Worm (Caenorhabditis elegans) whole organism, L1 larva: Measurements from ENCODE around the gene attf-2.

ENCODE experiments used
- C04F5.9 ChIP-seq: sonication (generic microtip); optimal IDR thresholded peaks from 2 replicates; lab custom pipeline; 2016; ENCODE audit warnings: missing genetic modification characterization, missing compliant biosample characterization
- C34B4.2 ChIP-seq: sonication (generic microtip); optimal IDR thresholded peaks from 2 replicates; lab custom pipeline; 2017; ENCODE audit warnings: mild to moderate bottlenecking, missing genetic modification characterization, missing compliant biosample characterization
- F16B12.6 ChIP-seq: fragments of 150-350 bp; optimal IDR thresholded peaks from 2 replicates; lab custom pipeline; 2014; ENCODE audit warnings: missing biosample characterization, missing genetic modification characterization
- aha-1 ChIP-seq: fragments of 150-350 bp; optimal IDR thresholded peaks from 2 replicates; lab custom pipeline; 2014; ENCODE audit warnings: missing biosample characterization, missing genetic modification characterization
- alr-1 ChIP-seq: fragments of 200-800 bp; sonication (Bioruptor generic); optimal IDR thresholded peaks from 2 replicates; lab custom pipeline; 2018; ENCODE audit warnings: borderline replicate concordance, mild to moderate bottlenecking, missing genetic modification characterization, missing compliant biosample characterization
- blmp-1 ChIP-seq: fragments of 150-350 bp; optimal IDR thresholded peaks from 2 replicates; lab custom pipeline; 2014; ENCODE audit warnings: missing biosample characterization, missing genetic modification characterization
- ceh-63 ChIP-seq: fragments of 200-800 bp; sonication (Bioruptor generic); optimal IDR thresholded peaks from 2 replicates; lab custom pipeline; 2018; ENCODE audit warnings: mild to moderate bottlenecking, missing genetic modification characterization, missing compliant biosample characterization
- ceh-8 ChIP-seq: fragments of 200-800 bp; sonication (Bioruptor generic); optimal IDR thresholded peaks from 2 replicates; lab custom pipeline; 2018; ENCODE audit warnings: mild to moderate bottlenecking, missing genetic modification characterization, moderate library complexity, missing compliant biosample characterization
- ceh-82 ChIP-seq, 3 experiments: fragments of 150-350 bp in 1 of 3; sonication (generic microtip) in 2 of 3; optimal IDR thresholded peaks; 2 replicates each; lab custom pipeline; 2014 to 2017; ENCODE audit warnings: missing biosample characterization in 3 of 3, missing genetic modification characterization in 3 of 3
- ceh-88 ChIP-seq: fragments of 200-800 bp; sonication (Bioruptor generic); IDR thresholded peaks from 2 replicates; pipeline ENCODE4 v1.3.6; 2022; ENCODE audit warnings: missing genetic modification characterization, missing compliant biosample characterization
- ceh-90 ChIP-seq: sonication (generic microtip); optimal IDR thresholded peaks from 2 replicates; lab custom pipeline; 2016; ENCODE audit warnings: missing genetic modification characterization, missing compliant biosample characterization
- dpl-1 ChIP-seq, 3 experiments: fragments of 150-350 bp in 2 of 3; sonication (generic microtip) in 1 of 3; optimal IDR thresholded peaks; 2 replicates each; lab custom pipeline; 2014 to 2017; ENCODE audit warnings: missing biosample characterization in 3 of 3, missing genetic modification characterization in 3 of 3, missing genetic modification reagents in 3 of 3
- dsc-1 ChIP-seq: sonication (generic microtip); optimal IDR thresholded peaks from 2 replicates; lab custom pipeline; 2016; ENCODE audit warnings: mild to moderate bottlenecking, missing genetic modification characterization, missing compliant biosample characterization
- efl-1 ChIP-seq, 4 experiments: fragments of 150-350 bp; optimal IDR thresholded peaks in 3 of 4; peaks in 1 of 4; 1 replicate in 1 of 4; 2 replicates in 3 of 4; lab custom pipeline; 2014; ENCODE audit warnings: missing biosample characterization in 2 of 4, missing genetic modification characterization in 2 of 4, missing genetic modification reagents in 2 of 4
- elt-3 ChIP-seq, 6 experiments: fragments of 150-350 bp in 1 of 6; sonication (generic microtip); optimal IDR thresholded peaks; 2 replicates each; lab custom pipeline; 2017 to 2018; ENCODE audit warnings: missing biosample characterization in 6 of 6, missing genetic modification characterization in 6 of 6, inconsistent platforms in 1 of 6
- ets-5 ChIP-seq: fragments of 200-800 bp; sonication (Bioruptor generic); IDR thresholded peaks from 2 replicates; pipeline ENCODE4 v1.3.6; 2022; ENCODE audit warnings: missing genetic modification characterization, missing compliant biosample characterization
- fkh-10 ChIP-seq: sonication (generic microtip); optimal IDR thresholded peaks from 2 replicates; lab custom pipeline; 2017; ENCODE audit warnings: missing biosample characterization, missing genetic modification reagents, missing genetic modification characterization
- fkh-8 ChIP-seq: sonication (generic microtip); optimal IDR thresholded peaks from 2 replicates; lab custom pipeline; 2016; ENCODE audit warnings: mild to moderate bottlenecking, missing genetic modification characterization, missing compliant biosample characterization
- grh-1 ChIP-seq: fragments of 200-800 bp; sonication (Bioruptor generic); IDR thresholded peaks from 2 replicates; pipeline ENCODE4 v1.3.6; 2022; ENCODE audit warnings: missing genetic modification reagents, missing genetic modification characterization, missing compliant biosample characterization
- hlh-17 ChIP-seq: fragments of 200-800 bp; sonication (Bioruptor generic); optimal IDR thresholded peaks from 2 replicates; lab custom pipeline; 2018; ENCODE audit warnings: missing genetic modification characterization, mild to moderate bottlenecking, missing compliant biosample characterization, moderate library complexity, borderline replicate concordance
- hlh-4 ChIP-seq: sonication (generic microtip); optimal IDR thresholded peaks from 2 replicates; lab custom pipeline; 2016; ENCODE audit warnings: mild to moderate bottlenecking, missing genetic modification characterization, missing compliant biosample characterization
- hpl-2 ChIP-seq: fragments of 150-350 bp; optimal IDR thresholded peaks from 2 replicates; lab custom pipeline; 2014; ENCODE audit warnings: missing biosample characterization, missing genetic modification reagents, missing genetic modification characterization
- isw-1 ChIP-seq: fragments of 200-800 bp; sonication (Bioruptor generic); IDR thresholded peaks from 2 replicates; pipeline ENCODE4 v1.3.6; 2022; ENCODE audit warnings: missing genetic modification characterization, missing compliant biosample characterization
- jun-1 ChIP-seq: fragments of 150-350 bp; optimal IDR thresholded peaks from 2 replicates; lab custom pipeline; 2014; ENCODE audit warnings: missing biosample characterization, missing genetic modification reagents, missing genetic modification characterization
- lin-14 ChIP-seq: fragments of 200-800 bp; sonication (Bioruptor generic); optimal IDR thresholded peaks from 2 replicates; lab custom pipeline; 2018; ENCODE audit warnings: mild to moderate bottlenecking, missing genetic modification characterization, moderate library complexity, missing compliant biosample characterization
- lin-15B ChIP-seq: fragments of 150-350 bp; sonication (generic microtip); optimal IDR thresholded peaks from 3 replicates; lab custom pipeline; 2014; ENCODE audit warnings: missing biosample characterization, missing genetic modification characterization
- lin-35 ChIP-seq, 2 experiments: fragments of 150-350 bp; optimal IDR thresholded peaks; 2 replicates each; lab custom pipeline; 2014; ENCODE audit warnings: missing biosample characterization in 2 of 2, missing genetic modification characterization in 2 of 2, missing genetic modification reagents in 2 of 2
- mdl-1 ChIP-seq, 2 experiments: fragments of 150-350 bp; optimal IDR thresholded peaks; 2 replicates each; lab custom pipeline; 2014 to 2017; ENCODE audit warnings: missing biosample characterization in 2 of 2, missing genetic modification characterization in 2 of 2, inconsistent platforms in 1 of 2
- mef-2 ChIP-seq: fragments of 150-350 bp; optimal IDR thresholded peaks from 2 replicates; lab custom pipeline; 2014; ENCODE audit warnings: missing biosample characterization, missing genetic modification characterization
- nhr-11 ChIP-seq: fragments of 150-350 bp; optimal IDR thresholded peaks from 2 replicates; lab custom pipeline; 2014; ENCODE audit warnings: missing biosample characterization, missing genetic modification characterization
- nhr-12 ChIP-seq: sonication (generic microtip); optimal IDR thresholded peaks from 2 replicates; lab custom pipeline; 2017; ENCODE audit warnings: missing biosample characterization, missing genetic modification characterization
- nhr-20 ChIP-seq: sonication (generic microtip); optimal IDR thresholded peaks from 2 replicates; lab custom pipeline; 2016; ENCODE audit warnings: mild to moderate bottlenecking, missing genetic modification characterization, missing compliant biosample characterization
- nhr-237 ChIP-seq: fragments of 150-350 bp; optimal IDR thresholded peaks from 2 replicates; lab custom pipeline; 2014; ENCODE audit warnings: missing biosample characterization, missing genetic modification characterization
- nhr-28 ChIP-seq: fragments of 150-350 bp; optimal IDR thresholded peaks from 2 replicates; lab custom pipeline; 2014; ENCODE audit warnings: missing biosample characterization, missing genetic modification characterization
- nhr-47 ChIP-seq: sonication (generic microtip); optimal IDR thresholded peaks from 2 replicates; lab custom pipeline; 2016; ENCODE audit warnings: mild to moderate bottlenecking, missing genetic modification characterization, moderate library complexity, missing compliant biosample characterization
- nhr-77 ChIP-seq: fragments of 150-350 bp; optimal IDR thresholded peaks from 2 replicates; lab custom pipeline; 2014; ENCODE audit warnings: missing biosample characterization, missing genetic modification characterization
- pag-3 ChIP-seq: sonication (generic microtip); optimal IDR thresholded peaks from 2 replicates; lab custom pipeline; 2017; ENCODE audit warnings: missing genetic modification characterization, mild to moderate bottlenecking, missing compliant biosample characterization, antibody characterized with exemption, borderline replicate concordance; ENCODE audit not compliant: insufficient read depth
- pqm-1 ChIP-seq: sonication (generic microtip); optimal IDR thresholded peaks from 3 replicates; lab custom pipeline; 2017; ENCODE audit warnings: missing biosample characterization, missing genetic modification characterization
- rnt-1 ChIP-seq: sonication (generic microtip); optimal IDR thresholded peaks from 2 replicates; lab custom pipeline; 2016; ENCODE audit warnings: mild to moderate bottlenecking, missing genetic modification characterization, moderate library complexity, missing compliant biosample characterization
- skn-1 ChIP-seq: fragments of 150-350 bp; optimal IDR thresholded peaks from 2 replicates; lab custom pipeline; 2014; ENCODE audit warnings: missing biosample characterization, missing genetic modification characterization
- snpc-4 ChIP-seq: fragments of 150-350 bp; optimal IDR thresholded peaks from 2 replicates; lab custom pipeline; 2014; ENCODE audit warnings: missing biosample characterization, missing genetic modification characterization
- tbx-2 ChIP-seq: sonication (generic microtip); optimal IDR thresholded peaks from 2 replicates; lab custom pipeline; 2016; ENCODE audit warnings: missing genetic modification characterization, missing compliant biosample characterization
- unc-130 ChIP-seq: fragments of 150-350 bp; optimal IDR thresholded peaks from 2 replicates; lab custom pipeline; 2017; ENCODE audit warnings: missing biosample characterization, missing genetic modification characterization, inconsistent platforms
- unc-30 ChIP-seq: sonication (generic microtip); optimal IDR thresholded peaks from 2 replicates; lab custom pipeline; 2017; ENCODE audit warnings: missing biosample characterization, missing genetic modification characterization
- unc-62 ChIP-seq: fragments of 150-350 bp; optimal IDR thresholded peaks from 2 replicates; lab custom pipeline; 2014; ENCODE audit warnings: missing biosample characterization, missing genetic modification reagents, missing genetic modification characterization
- unc-98 ChIP-seq: fragments of 200-800 bp; sonication (Bioruptor generic); IDR thresholded peaks from 2 replicates; pipeline ENCODE4 v1.3.6; 2022; ENCODE audit warnings: missing genetic modification characterization, missing compliant biosample characterization
- xbp-1 ChIP-seq: sonication (generic microtip); optimal IDR thresholded peaks from 2 replicates; lab custom pipeline; 2016; ENCODE audit warnings: missing genetic modification characterization, missing compliant biosample characterization
- ztf-11 ChIP-seq, 2 experiments: sonication (generic microtip); optimal IDR thresholded peaks; 2 replicates each; lab custom pipeline; 2016 to 2017; ENCODE audit warnings: missing genetic modification characterization in 2 of 2, missing biosample characterization in 1 of 2, missing compliant biosample characterization in 1 of 2

attf-2 gene

DNA sequence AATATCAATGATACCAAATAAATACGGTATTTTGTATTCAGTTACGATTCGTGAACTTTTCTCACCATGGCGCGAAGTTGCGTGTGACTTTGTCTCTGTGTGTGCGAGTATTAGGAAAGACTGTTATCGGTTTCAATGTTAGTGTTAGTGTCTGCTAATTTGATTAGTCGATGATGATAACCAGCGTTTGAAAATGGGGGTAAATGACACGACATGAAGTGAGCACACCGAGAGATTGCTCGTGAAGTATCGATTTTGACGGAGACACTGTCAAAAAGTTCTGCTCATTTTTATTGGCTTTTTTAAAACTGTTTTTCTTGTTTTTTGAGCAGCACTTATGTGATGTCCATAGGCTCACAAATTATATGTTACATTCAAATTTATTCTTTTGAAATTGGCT is 2.5 kb upstream of the attf-2 start (continued):
- no peak for TF ChIP-seq xbp-1 (tag; lab: Kevin White, UChicago)
- no peak for TF ChIP-seq ceh-82 (tag; optimal IDR thresholded peaks at IDR 0.05; lab: Kevin White, UChicago)
- TF ChIP-seq blmp-1 (tag; lab: Kevin White, UChicago): no peak
- TF ChIP-seq skn-1: no peak
- no peak for TF ChIP-seq dsc-1 (tag; lab: Kevin White, UChicago)
- no peak for TF ChIP-seq hlh-17
- TF ChIP-seq mef-2 (tag; lab: Kevin White, UChicago): no peak
- no peak for TF ChIP-seq jun-1
- no peak for TF ChIP-seq rnt-1 (tag; lab: Kevin White, UChicago)
- TF ChIP-seq lin-15B (tag; lab: Kevin White, UChicago): no peak
- TF ChIP-seq lin-14 (GFP tag; lab: Kevin White, UChicago): no peak
- TF ChIP-seq lin-35 (GFP tag; optimal IDR thresholded peaks at IDR 0.05; lab: Kevin White, UChicago): peak in 1 of 2 experiments; percentile 31
- no peak for TF ChIP-seq elt-3 (tag; optimal IDR thresholded peaks at IDR 0.05; lab: Kevin White, UChicago)
- TF ChIP-seq C34B4.2 (tag; lab: Kevin White, UChicago): no peak
- TF ChIP-seq grh-1 (GFP tag; lab: Robert Waterston, UW): no peak
- no peak for TF ChIP-seq hlh-4 (tag; lab: Kevin White, UChicago)
- TF ChIP-seq ceh-8 (GFP tag; lab: Kevin White, UChicago): no peak
- no peak for TF ChIP-seq unc-30
- TF ChIP-seq dpl-1 (GFP tag; optimal IDR thresholded peaks at IDR 0.05; lab: Kevin White, UChicago): no peak
- TF ChIP-seq nhr-11 (tag; lab: Kevin White, UChicago): no peak
- TF ChIP-seq nhr-28 (tag; lab: Kevin White, UChicago): no peak
- TF ChIP-seq snpc-4: no peak
- TF ChIP-seq fkh-8: no peak
- no peak for TF ChIP-seq ceh-63 (GFP tag; lab: Kevin White, UChicago)
- TF ChIP-seq fkh-10 (GFP tag; lab: Kevin White, UChicago): no peak
- TF ChIP-seq ceh-88 (GFP tag; lab: Robert Waterston, UW): no peak
- no peak for TF ChIP-seq nhr-12
- TF ChIP-seq hpl-2: no peak
- TF ChIP-seq ztf-11 (tag; optimal IDR thresholded peaks at IDR 0.05; lab: Kevin White, UChicago): no peak
- TF ChIP-seq ceh-90 (tag; lab: Kevin White, UChicago): no peak

DNA sequence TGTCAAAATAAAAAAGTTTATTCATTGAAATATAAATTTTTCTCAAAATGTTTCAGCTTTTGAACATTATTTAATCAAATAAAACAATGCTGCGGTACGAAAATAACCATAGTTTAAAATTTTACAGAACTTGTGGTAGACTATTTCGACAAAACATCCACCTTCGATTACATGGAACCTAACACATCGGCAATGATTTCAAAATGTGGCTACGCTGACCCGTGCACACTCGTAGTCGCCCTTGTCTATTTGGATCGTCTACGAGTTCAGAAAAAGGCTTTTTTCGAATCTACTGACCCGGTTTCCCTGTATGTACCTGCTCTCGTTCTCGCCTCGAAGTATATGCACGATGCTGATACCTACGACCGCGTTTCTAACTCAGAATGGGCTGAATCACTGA is 1.1 kb upstream of the attf-2 start:
- TF ChIP-seq nhr-237 (tag; lab: Kevin White, UChicago) (no peak), pag-3 (tag; lab: Kevin White, UChicago) (no peak), nhr-47 (tag; lab: Kevin White, UChicago) (no peak), C04F5.9 (no peak)

DNA sequence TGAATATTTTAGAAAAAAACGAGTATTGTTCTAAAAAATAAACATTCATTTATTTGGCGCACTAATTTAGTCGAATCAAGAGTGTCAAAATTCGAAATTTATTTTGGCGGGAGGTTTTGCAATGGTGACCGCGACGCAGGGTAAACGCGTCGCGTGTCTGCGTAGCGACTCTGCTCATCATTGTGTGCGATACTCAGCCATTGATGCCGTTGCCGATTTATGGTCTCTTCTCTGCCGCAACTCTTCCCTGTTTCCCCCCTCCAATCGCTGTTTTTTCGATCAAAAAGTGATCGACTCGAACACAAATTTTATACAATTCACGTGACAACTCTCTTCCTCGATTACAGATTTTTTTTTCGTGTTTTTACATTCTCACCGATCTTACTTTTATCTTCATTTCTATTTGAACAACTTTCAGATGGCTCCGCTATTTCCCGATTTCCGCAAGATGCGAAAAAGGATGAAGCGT is 595 bp upstream of the attf-2 start, which contains the start of gene F09G2.2:
F09G2.2 (plus strand) TSS at position 419 of the 469 bp plus-strand sequence.
- TF ChIP-seq mdl-1 (tag; optimal IDR thresholded peaks at IDR 0.05; lab: Kevin White, UChicago) (peak in 1 of 2 experiments; percentile 90), nhr-77 (tag; lab: Kevin White, UChicago) (peak; percentile 86), tbx-2 (peak; percentile 91), efl-1 (optimal IDR thresholded peaks at IDR 0.05; lab: Kevin White, UChicago) (peak; percentile 91), efl-1 (GFP tag; optimal IDR thresholded peaks at IDR 0.05 in 1 of 2; lab: Kevin White, UChicago) (peak; percentile 89 to 99), dsc-1 (tag; lab: Kevin White, UChicago) (peak; percentile 82), elt-3 (tag; optimal IDR thresholded peaks at IDR 0.05; lab: Kevin White, UChicago) (peak in 4 of 6 experiments; percentile 14 to 93 (median 68)), mef-2 (tag; lab: Kevin White, UChicago) (peak; percentile 62), nhr-11 (tag; lab: Kevin White, UChicago) (peak; percentile 10), ets-5 (no peak), jun-1 (peak; percentile 89), unc-98 (GFP tag; lab: Robert Waterston, UW) (peak; percentile 66; the same call in 1 of the 2 replicates), unc-130 (tag; lab: Kevin White, UChicago) (peak; percentile 94), aha-1 (tag; lab: Kevin White, UChicago) (no peak), F16B12.6 (peak; percentile 62), ceh-90 (tag; lab: Kevin White, UChicago) (no peak), fkh-10 (GFP tag; lab: Kevin White, UChicago) (peak; percentile 44), nhr-20 (tag; lab: Kevin White, UChicago) (peak; percentile 94), C04F5.9 (peak; percentile 22), ceh-88 (GFP tag; lab: Robert Waterston, UW) (peak; percentile 74), pqm-1 (tag; lab: Kevin White, UChicago) (no peak), isw-1 (GFP tag; lab: Robert Waterston, UW) (peak; percentile 88), pag-3 (tag; lab: Kevin White, UChicago) (peak; percentile 44), unc-62 (GFP tag; lab: Kevin White, UChicago) (no peak), alr-1 (tag; lab: Kevin White, UChicago) (no peak), skn-1 (peak; percentile 92), grh-1 (GFP tag; lab: Robert Waterston, UW) (peak; percentile 87)
